Worm (Caenorhabditis elegans): ENCODE data around the gene F52H3.6.

Gene F52H3.6

ce11 chrII:10029890-10030289 is 1.7 kb upstream of the F52H3.6 start, which contains the start of gene ttc-36:
Gene ttc-36, plus strand, starts transcription at chrII:10030190.
- no peak for TF ChIP-seq ceh-30 (tag; optimal IDR thresholded peaks at IDR 0.05)
- TF ChIP-seq ceh-45 (GFP tag; IDR thresholded peaks at IDR 0.05): no peak
- no peak for TF ChIP-seq hlh-6 (tag; optimal IDR thresholded peaks at IDR 0.05)
- no peak for TF ChIP-seq pag-3 (tag; optimal IDR thresholded peaks at IDR 0.05; ENCODE audit: borderline replicate concordance)
- no peak for TF ChIP-seq lin-11 (tag; optimal IDR thresholded peaks at IDR 0.05)
- no peak for TF ChIP-seq rnt-1 (tag; optimal IDR thresholded peaks at IDR 0.05)
- no peak for TF ChIP-seq odd-2 (tag; optimal IDR thresholded peaks at IDR 0.05)
- no peak for TF ChIP-seq nhr-232 (tag; optimal IDR thresholded peaks at IDR 0.05)
- no peak for TF ChIP-seq ceh-14 (tag; optimal IDR thresholded peaks at IDR 0.05)
- no peak for TF ChIP-seq ceh-48 (tag; optimal IDR thresholded peaks at IDR 0.05)
- no peak for TF ChIP-seq hlh-15 (tag; optimal IDR thresholded peaks at IDR 0.05)

- TF ChIP-seq Y22D7AL.16 (tag; optimal IDR thresholded peaks at IDR 0.05) (no peak), hlh-30 (tag; optimal IDR thresholded peaks at IDR 0.05; ENCODE audit: insufficient read depth) (no peak), pqm-1 (tag; optimal IDR thresholded peaks at IDR 0.05) (no peak), elt-2 (tag; optimal IDR thresholded peaks at IDR 0.05) (no peak), pros-1 (tag; optimal IDR thresholded peaks at IDR 0.05) (no peak), ceh-2 (tag; optimal IDR thresholded peaks at IDR 0.05) (no peak), pat-9 (tag; optimal IDR thresholded peaks at IDR 0.05) (no peak), lim-6 (tag; optimal IDR thresholded peaks at IDR 0.05) (no peak), hlh-8 (tag; optimal IDR thresholded peaks at IDR 0.05) (no peak), pag-3 (tag; optimal IDR thresholded peaks at IDR 0.05; ENCODE audit: borderline replicate concordance) (no peak), hlh-15 (tag; optimal IDR thresholded peaks at IDR 0.05) (no peak), gmeb-2 (tag; optimal IDR thresholded peaks at IDR 0.05) (no peak), K09A11.1 (tag; optimal IDR thresholded peaks at IDR 0.05; ENCODE audit: insufficient read depth) (no peak), dve-1 (tag; optimal IDR thresholded peaks at IDR 0.05) (no peak), che-1 (tag; optimal IDR thresholded peaks at IDR 0.05) (no peak), F13H6.1 (tag; optimal IDR thresholded peaks at IDR 0.05) (no peak), ttx-3 (tag; optimal IDR thresholded peaks at IDR 0.05) (no peak), ceh-19 (GFP tag; optimal IDR thresholded peaks at IDR 0.05) (no peak)
Observed at ce11 chrII:10029044-10029443, 822 bp upstream of the F52H3.6 start.

ce11 chrII:10025059-10025458 is 3.2 kb downstream of the F52H3.6 start:
- TF ChIP-seq rnt-1 (tag; optimal IDR thresholded peaks at IDR 0.05) (peak; percentile 35), unc-55 (GFP tag; optimal IDR thresholded peaks at IDR 0.05) (peak; percentile 93), hlh-6 (tag; optimal IDR thresholded peaks at IDR 0.05) (no peak)

- TF ChIP-seq pat-9 (tag; optimal IDR thresholded peaks at IDR 0.05) (no peak), unc-42 (tag; optimal IDR thresholded peaks at IDR 0.05) (peak; percentile 91), ama-1 (optimal IDR thresholded peaks at IDR 0.05) (no peak)
Observed at ce11 chrII:10021749-10022148, 6.5 kb downstream of the F52H3.6 start.

ce11 chrII:10019669-10020068 is 8.6 kb downstream of the F52H3.6 start:
- no peak for TF ChIP-seq ceh-14 (tag; optimal IDR thresholded peaks at IDR 0.05)
- TF ChIP-seq nhr-11 (tag; optimal IDR thresholded peaks at IDR 0.05): no peak
- TF ChIP-seq elt-4 (tag; optimal IDR thresholded peaks at IDR 0.05): no peak
- TF ChIP-seq gmeb-2 (tag; optimal IDR thresholded peaks at IDR 0.05): no peak
- no peak for TF ChIP-seq fax-1 (tag; optimal IDR thresholded peaks at IDR 0.05)
- TF ChIP-seq odd-2 (tag; optimal IDR thresholded peaks at IDR 0.05): no peak
- TF ChIP-seq hlh-8 (tag; optimal IDR thresholded peaks at IDR 0.05): no peak
- no peak for TF ChIP-seq unc-42 (tag; optimal IDR thresholded peaks at IDR 0.05)
- TF ChIP-seq tbx-7 (tag; optimal IDR thresholded peaks at IDR 0.05): no peak
- TF ChIP-seq lim-6 (tag; optimal IDR thresholded peaks at IDR 0.05): no peak
- TF ChIP-seq hlh-6 (tag; optimal IDR thresholded peaks at IDR 0.05): no peak
- no peak for TF ChIP-seq syd-9 (tag; optimal IDR thresholded peaks at IDR 0.05)
- TF ChIP-seq hlh-13 (GFP tag; optimal IDR thresholded peaks at IDR 0.05): no peak
- no peak for TF ChIP-seq tbx-2 (tag; optimal IDR thresholded peaks at IDR 0.05)
- TF ChIP-seq hlh-15 (tag; optimal IDR thresholded peaks at IDR 0.05): no peak
- TF ChIP-seq ceh-22 (tag; optimal IDR thresholded peaks at IDR 0.05): no peak
- TF ChIP-seq ceh-30 (tag; optimal IDR thresholded peaks at IDR 0.05): no peak

All from whole organism, late embryonic.